Worm (Caenorhabditis elegans) whole organism, early embryonic: ENCODE data around the gene T04A6.3.

Experiments
- F13C5.2 ChIP-seq: sonication (generic microtip); optimal IDR thresholded peaks from 2 replicates; lab custom pipeline; 2017; ENCODE audit warnings: mild to moderate bottlenecking, missing genetic modification characterization, inconsistent platforms, missing compliant biosample characterization
- ama-1 ChIP-seq: fragments of 150-350 bp; optimal IDR thresholded peaks from 2 replicates; lab custom pipeline; 2014
- hmbx-1 ChIP-seq: sonication (generic microtip); optimal IDR thresholded peaks from 2 replicates; lab custom pipeline; 2016; ENCODE audit warnings: mild to moderate bottlenecking, missing genetic modification characterization, missing compliant biosample characterization

DNA sequence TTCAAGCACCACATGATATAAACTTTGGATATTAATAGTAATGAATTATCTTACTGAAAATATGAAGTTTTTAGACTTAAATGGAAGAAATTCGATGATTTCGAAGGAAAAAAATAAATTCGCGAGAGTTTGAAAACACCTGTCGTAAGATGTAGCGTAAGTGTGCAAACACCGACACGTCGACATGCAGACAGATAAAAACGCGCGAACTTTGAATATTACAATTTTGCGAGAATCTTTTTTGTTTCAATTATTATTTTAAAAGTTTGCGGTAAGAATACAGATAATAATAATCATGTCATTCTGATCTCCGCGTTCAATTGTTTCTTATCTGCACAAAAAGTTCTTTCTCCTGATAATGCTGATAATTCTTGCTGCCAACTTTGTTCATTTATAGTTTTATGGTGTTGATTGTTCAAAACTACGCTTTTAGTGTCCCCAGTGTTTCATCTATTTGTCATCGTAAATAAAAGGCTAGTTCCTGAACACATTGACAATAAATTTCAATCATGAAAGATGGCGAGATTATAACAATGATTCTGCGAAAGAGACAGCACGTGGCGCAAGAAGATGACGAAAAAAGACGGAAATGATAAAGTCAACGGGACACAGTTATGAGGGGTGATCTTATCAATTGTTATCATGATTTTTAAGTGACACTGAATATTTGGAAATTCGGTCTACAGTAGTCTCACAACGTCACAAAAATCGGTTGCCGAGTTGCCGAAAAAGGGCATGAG, 35.9 kb upstream of the T04A6.3 start:
- TF ChIP-seq ama-1 (lab: Kevin White, UChicago) (no peak), hmbx-1 (tag; lab: Kevin White, UChicago) (no peak), F13C5.2 (no peak)
